Worm (Caenorhabditis elegans): ENCODE results near the gene C16E9.2.

The C16E9.2 gene

DNA sequence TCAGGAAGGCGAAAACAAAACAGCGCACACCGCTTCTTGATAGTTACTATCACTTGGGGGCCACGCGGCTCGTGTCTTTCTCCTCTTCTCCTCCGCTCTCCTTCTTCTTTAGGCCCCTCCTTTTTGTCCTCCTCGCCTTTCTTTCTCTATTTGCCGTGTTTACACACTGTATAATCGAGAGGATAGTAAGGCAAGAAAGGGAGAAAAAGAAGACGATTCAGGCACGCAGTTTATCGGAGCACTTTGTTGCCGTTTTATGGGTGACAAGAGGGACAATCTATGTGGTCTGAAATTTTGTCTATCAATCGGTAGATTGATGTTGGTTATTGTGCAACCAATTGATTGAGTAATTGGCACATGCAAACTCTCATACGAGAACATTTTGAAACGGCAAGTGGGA lies 3.4 kb upstream of the C16E9.2 start, which contains the start of gene F14B8.6:
Gene F14B8.6 (minus strand): TSS at position 292 of the 400 bp plus-strand sequence.
- no peak for TF ChIP-seq unc-62 (GFP tag; optimal IDR thresholded peaks at IDR 0.05)

DNA sequence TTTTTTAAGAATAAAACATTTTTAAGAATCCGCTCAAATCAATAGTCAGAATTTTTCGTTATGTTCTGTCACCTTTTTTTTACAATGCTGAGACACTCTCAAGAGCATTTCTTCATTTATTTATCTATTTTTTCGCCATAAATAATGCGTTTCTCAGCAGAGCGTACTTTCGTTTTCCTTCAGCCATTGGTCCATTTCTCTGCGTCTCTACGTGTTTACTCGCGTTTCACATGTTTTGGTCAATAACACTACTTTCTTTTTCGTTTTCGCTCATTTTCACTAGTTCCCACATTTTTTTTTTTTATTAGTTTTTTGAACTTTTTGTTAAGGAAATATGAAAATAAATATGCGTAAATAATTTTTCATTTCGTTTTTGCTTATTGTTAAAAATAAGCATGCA lies 1.1 kb upstream of the C16E9.2 start:
- no peak for TF ChIP-seq unc-62 (GFP tag; optimal IDR thresholded peaks at IDR 0.05)

DNA sequence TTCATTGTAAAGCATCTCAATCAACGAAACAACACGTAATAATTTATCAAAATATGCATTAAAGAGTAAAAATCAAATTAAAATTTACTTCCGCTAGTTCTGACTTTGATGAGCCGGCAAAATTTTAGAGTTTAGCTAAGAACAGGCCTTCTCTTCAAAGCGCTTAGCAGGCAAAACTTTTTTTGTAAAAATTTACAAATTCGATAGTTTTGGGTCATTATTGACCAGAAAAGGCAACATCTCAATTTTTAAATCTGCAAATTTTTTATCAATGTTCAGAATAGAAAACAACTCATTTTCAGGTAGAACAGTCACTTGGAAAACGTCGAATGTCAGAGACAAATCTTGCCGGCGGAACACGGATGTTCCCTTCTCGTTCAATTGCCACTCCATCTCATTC lies 2.2 kb downstream of the C16E9.2 start:
- no peak for TF ChIP-seq unc-62 (GFP tag; optimal IDR thresholded peaks at IDR 0.05)

DNA sequence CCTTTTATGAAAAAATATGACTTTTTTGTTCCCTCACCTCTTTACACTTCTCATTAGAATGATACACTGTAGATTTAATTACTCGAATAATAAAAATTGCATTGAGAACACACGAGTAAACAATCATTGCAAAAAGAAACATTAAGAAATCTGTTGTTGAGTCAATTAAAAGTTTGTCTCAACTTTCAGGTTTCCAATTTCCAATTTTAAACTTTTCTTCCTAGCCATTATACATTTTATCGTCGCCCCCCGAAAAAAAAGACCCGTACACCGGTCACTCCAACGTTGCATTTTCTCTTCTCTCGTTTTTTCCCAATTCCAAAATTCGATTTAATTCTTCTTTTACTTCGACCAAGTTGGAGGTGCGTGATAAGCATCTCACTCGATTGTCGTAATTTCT lies 4.4 kb downstream of the C16E9.2 start, which contains the start of gene C16E9.1:
Gene C16E9.1 (plus strand): TSS at position 301 of the 400 bp plus-strand sequence.
- TF ChIP-seq unc-62 (GFP tag; optimal IDR thresholded peaks at IDR 0.05): no peak

DNA sequence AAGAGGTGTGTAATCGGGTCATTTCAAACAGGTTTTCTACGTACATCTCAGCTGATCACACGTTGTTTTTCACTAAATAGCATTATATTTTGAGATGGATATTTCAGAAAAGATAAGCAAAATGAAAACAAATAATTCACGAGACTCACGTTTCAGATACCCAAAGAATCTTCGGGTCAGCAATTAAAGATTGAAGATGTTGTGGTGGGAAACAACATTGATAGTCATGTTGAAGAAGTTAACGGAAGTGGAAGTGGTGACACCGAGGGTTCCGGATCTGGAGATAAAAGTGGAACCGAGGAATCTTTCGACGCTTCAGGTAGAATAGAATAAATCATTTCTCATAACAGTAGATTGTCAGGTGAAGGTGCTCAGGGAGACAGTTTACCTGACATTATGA lies 5.2 kb downstream of the C16E9.2 start:
- TF ChIP-seq unc-62 (GFP tag; optimal IDR thresholded peaks at IDR 0.05): no peak

DNA sequence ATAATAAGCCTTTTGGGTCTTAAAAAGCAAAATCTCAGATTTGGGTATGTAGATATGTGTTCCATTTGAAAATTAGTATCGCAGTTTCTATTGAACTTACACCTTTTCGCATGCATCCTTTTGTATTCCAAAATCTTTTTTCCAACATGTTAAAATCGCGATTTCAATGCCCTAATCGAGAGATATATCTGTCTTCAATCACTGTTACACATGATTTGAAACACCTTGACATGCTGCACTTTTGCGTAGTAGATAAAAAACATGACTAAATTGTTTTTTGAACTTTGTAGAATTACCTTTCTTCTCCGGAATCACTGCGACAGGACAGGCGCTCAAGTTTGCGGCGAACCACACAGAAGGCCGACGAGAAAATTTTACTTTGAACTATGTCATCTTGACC lies 6.2 kb downstream of the C16E9.2 start:
- TF ChIP-seq unc-62 (GFP tag; optimal IDR thresholded peaks at IDR 0.05): no peak

DNA sequence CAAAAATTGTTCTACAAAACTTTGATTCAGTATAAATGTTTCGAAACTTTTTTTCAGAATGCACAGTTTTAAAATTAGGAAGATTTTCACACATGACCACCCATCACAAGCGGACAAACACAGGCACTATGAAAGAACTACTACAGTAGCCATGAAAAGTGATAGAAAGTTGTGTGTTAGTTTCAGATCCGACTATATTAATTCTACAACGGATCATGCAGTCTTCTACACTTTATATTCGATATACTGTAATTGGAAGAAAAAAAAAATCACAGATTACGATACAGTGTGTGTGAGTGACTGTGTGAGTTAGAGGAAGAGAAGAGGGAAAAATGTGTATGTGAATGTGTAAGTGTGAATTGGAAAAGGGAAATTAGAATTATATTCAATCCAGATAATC lies 11.3 kb downstream of the C16E9.2 start:
- TF ChIP-seq unc-62 (GFP tag; optimal IDR thresholded peaks at IDR 0.05): no peak

DNA sequence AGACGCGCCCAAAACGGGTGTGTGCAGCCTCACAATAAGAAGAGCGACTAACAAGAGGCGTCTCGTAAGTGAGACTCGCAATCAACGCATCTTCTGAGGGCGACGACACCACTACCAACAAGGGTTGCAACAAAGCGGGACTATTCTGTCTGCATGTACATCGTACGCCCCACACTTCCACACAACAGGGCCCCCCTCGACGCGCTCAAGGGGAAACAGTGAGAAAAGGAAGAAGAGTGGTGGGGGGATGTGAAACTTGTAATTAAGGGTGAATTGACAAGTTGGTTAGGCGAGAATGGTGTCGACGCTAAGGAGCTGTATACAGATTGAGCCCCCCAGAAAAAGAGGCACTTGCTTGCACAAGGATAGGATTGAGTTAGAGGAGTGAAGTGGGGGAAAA lies 17.8 kb downstream of the C16E9.2 start:
- no peak for TF ChIP-seq unc-62 (GFP tag; optimal IDR thresholded peaks at IDR 0.05)

DNA sequence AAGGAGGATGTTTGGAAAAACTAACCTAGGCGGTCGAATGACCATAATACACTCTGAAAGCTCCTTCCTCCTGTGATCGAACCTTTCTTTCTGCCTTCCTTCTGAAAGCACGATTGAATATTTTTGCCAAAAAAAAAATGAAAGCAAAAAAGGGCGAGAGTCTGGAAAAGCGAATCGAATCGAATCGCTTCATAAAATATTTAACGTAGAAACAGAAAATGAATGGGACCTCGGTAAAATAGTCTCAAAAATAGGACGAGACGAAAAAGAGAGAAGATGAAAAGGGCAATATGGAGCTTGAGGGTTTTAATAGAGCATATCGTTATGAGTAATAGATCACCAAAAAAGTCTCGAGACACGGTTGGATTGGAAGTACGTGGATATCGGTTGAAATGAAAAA lies 20.8 kb downstream of the C16E9.2 start, which contains the start of gene inx-1:
Gene inx-1 (minus strand): TSS at position 101 of the 400 bp plus-strand sequence.
- TF ChIP-seq unc-62 (GFP tag; optimal IDR thresholded peaks at IDR 0.05): no peak

DNA sequence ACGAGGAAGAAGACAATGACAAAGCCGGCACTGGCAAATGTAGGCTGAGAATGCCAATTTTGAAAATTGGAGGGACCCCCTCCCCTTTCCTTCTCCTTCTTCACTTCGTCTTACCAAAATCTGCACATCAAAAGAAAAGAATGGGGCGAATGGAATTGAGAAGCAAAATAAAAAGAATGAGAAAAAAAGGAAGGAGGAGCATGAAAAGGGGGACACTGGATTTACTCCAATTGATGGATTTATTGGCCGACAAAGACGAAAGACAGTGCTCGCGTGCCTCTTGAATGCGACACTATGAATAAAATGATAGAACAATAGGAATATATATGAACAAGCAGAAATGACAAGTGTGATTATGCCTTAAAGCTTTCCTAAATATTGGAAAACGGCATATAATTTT lies 23.4 kb downstream of the C16E9.2 start:
- TF ChIP-seq unc-62 (GFP tag; optimal IDR thresholded peaks at IDR 0.05): no peak

DNA sequence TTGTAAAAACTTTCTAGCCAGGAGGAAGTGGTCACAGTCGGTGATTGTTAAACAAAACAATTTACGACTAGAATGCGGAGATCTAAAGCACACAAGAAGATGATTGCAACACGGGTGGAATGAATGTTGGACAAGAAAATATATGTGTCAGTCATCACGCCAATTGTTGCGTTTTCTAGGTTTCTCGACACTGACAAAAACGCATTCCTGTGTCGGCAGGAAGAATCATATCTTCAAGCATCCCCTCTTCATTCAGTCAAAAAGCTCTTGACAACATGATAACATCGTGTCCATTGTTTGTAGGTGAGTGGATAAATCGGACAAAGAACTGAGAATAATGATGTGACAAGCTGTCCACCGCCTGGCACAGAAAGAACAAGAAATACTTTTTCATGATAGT lies 24.0 kb downstream of the C16E9.2 start:
- no peak for TF ChIP-seq unc-62 (GFP tag; optimal IDR thresholded peaks at IDR 0.05)

DNA sequence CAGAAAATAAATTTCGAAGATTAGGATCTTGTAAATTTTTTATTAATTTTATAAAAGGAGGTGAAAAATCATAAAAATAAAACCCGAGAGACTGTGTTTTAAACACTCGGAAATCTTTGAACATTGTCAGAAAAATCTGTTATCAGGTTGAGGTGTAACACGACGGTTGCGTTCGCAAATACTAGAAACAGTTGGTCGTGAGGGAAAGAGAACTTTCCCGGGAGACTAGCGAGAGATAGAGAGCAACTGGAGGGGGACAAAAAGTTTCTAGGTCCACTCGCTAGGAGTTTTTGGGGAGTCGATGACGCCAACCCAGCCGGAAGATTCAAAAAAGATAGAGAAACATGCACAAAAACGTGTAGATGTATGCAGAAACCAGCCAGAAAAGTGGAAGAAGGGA lies 26.8 kb downstream of the C16E9.2 start:
- no peak for TF ChIP-seq unc-62 (GFP tag; optimal IDR thresholded peaks at IDR 0.05)

DNA sequence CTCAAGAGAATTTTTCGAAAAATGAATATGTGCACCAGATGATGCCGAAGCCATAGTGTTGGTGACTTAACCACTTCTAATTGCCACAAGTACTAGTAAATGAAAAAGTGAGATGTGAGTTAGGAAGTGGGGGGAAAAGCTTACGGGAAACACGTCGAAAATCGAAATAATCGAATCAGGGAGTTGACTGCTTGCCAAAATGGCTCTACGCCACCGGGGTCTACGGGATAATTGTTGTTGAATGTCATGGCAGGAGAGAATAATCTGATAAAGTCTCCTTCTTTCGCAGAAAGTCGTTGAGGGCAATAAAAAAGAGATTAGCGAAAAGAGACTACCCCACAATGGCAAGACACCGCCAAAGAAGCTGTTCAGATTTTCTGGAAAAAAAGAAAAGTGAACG lies 28.3 kb downstream of the C16E9.2 start:
- TF ChIP-seq unc-62 (GFP tag; optimal IDR thresholded peaks at IDR 0.05): no peak

DNA sequence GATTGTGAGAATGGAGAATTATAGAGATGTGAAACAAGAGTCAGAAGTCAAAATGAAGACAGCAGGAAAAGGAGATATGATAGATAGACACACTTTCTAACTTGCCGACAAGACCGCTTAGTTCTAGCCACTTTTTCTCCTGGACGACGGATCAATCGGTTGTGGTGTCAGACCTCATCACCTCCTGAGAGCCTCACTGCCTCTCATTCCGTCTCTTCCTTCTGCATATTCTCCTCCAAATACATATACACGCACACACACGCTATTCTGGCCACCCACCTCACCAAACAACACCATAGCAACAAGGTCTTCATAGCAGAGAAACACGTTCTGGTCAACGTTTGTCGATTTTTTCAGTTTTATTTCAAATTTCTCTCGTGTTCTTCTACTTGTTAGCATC lies 31.5 kb downstream of the C16E9.2 start, which contains the start of gene F01E11.3:
Gene F01E11.3 (plus strand): TSS at position 301 of the 400 bp plus-strand sequence.
- TF ChIP-seq unc-62 (GFP tag; optimal IDR thresholded peaks at IDR 0.05): no peak

DNA sequence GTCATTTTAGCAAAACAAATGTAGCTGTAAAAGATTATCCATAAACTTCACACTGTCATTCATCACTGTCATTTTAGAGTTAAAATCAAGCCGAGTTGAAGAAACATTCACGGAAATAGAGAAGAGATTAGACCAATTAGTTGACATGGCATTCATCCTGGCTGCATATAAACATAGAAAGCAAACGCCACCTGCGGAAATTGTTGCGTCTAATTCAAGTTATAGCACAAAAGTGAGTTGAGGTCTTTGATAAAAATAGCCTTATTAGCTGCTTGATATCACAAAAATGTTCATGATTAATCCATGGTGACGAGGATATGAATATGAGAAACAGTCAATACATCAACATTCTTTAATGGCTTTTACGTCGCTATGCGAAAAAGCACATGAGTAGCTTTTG lies 33.0 kb downstream of the C16E9.2 start:
- no peak for TF ChIP-seq unc-62 (GFP tag; optimal IDR thresholded peaks at IDR 0.05)

DNA sequence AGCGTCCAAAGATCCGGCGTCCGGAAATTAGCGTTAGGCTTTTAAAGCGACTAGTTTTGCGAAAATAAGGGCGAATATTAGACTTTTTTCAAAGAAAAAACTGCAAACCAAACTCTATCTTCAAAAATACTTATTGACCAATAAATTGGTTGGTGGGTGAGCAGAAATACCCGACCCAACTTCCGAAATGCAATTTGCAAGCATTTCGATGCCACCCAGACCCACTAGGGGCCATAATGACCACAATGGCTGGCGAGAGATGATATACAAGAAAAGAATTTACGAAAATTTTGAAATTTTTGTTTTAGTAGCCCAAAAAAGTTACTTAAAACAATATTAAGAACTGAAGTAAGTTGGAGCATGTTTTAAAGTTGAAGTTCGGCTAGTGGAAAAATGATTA lies 34.6 kb downstream of the C16E9.2 start:
- no peak for TF ChIP-seq unc-62 (GFP tag; optimal IDR thresholded peaks at IDR 0.05)

DNA sequence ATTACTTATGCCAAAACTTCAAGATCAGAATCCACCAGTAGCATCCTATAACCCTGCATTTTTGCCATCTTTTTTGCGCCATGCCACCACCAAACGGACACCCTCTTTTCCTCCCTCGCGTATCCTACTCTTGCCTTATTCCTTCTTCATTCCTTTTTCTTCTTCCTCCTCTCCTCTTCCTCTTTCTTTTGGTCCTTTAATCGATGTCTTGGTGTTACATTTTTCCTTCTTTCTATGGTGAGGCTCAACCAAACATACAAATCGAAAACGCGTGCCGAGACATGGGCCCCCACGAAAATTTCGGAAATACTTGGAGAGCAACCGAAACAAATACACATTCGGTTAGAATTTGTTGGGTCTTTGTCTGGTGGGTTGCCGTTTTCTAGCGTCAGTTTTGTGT lies 35.8 kb downstream of the C16E9.2 start:
- TF ChIP-seq unc-62 (GFP tag; optimal IDR thresholded peaks at IDR 0.05): no peak

DNA sequence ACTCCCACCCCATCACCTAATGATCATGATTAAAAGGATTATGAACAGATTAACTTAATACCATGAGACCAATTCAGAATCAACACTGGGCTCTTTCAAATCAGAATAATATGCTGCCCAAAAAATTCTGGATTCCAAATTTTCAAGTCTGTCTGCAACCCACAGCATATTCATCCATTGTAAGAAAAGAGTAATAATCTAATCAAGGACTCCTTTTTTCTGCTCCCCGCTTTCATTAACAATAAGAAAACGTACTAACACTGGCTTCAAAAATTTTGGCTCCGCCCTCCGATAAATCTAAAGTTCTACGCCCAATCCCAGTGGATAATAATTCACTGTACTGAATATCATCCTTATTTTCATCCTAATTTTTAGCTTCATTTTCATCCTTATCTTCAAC lies 52.7 kb downstream of the C16E9.2 start:
- no peak for TF ChIP-seq unc-62 (GFP tag; optimal IDR thresholded peaks at IDR 0.05)

Measured in whole organism, dauer.